Worm (Caenorhabditis elegans) whole organism, young adult: ENCODE results near the gene T05D4.2.
A peak's percentile ranks its signal among the peaks of the same experiment; 100 is the strongest.

Source experiments
- F23B12.7 ChIP-seq: sonication (generic microtip); optimal IDR thresholded peaks from 2 replicates; lab custom pipeline; 2017; ENCODE audit warnings: missing genetic modification characterization, mild to moderate bottlenecking, missing compliant biosample characterization, antibody characterized with exemption, moderate library complexity; ENCODE audit not compliant: insufficient read depth
- ama-1 ChIP-seq, 3 experiments: fragments of 150-350 bp in 1 of 3; sonication (generic microtip) in 2 of 3; optimal IDR thresholded peaks; 2 replicates each; lab custom pipeline; 2014 to 2018; ENCODE audit warnings: missing biosample characterization in 2 of 3, missing genetic modification characterization in 2 of 3, missing genetic modification reagents in 2 of 3
- chd-7 ChIP-seq: sonication (generic microtip); optimal IDR thresholded peaks from 2 replicates; lab custom pipeline; 2016; ENCODE audit warnings: mild to moderate bottlenecking, missing genetic modification characterization, moderate library complexity, missing compliant biosample characterization
- egl-18 ChIP-seq: fragments of 200-800 bp; sonication (Bioruptor generic); IDR thresholded peaks from 2 replicates; pipeline ENCODE4 v1.3.6; 2022; ENCODE audit warnings: missing genetic modification reagents, missing genetic modification characterization, missing compliant biosample characterization
- mes-4 ChIP-seq: sonication (generic microtip); optimal IDR thresholded peaks from 2 replicates; lab custom pipeline; 2016; ENCODE audit warnings: missing genotype, missing genetic modification characterization, missing compliant biosample characterization
- pha-4 ChIP-seq: fragments of 150-350 bp; sonication (generic microtip); optimal IDR thresholded peaks from 2 replicates; lab custom pipeline; 2014; ENCODE audit warnings: missing biosample characterization, missing genetic modification reagents, missing genetic modification characterization
- snpc-1.3 ChIP-seq: sonication (generic microtip); optimal IDR thresholded peaks from 2 replicates; lab custom pipeline; 2017; ENCODE audit warnings: missing genetic modification characterization, mild to moderate bottlenecking, missing compliant biosample characterization, antibody characterized with exemption, moderate library complexity, missing genotype, missing genetic modification reagents; ENCODE audit not compliant: insufficient read depth

- TF ChIP-seq ama-1 (optimal IDR thresholded peaks at IDR 0.05; lab: Kevin White, UChicago) (no peak), ama-1 (GFP tag; optimal IDR thresholded peaks at IDR 0.05; lab: Kevin White, UChicago) (no peak), F23B12.7 (tag; lab: Kevin White, UChicago) (peak; percentile 6), mes-4 (tag; lab: Kevin White, UChicago) (no peak), pha-4 (tag; lab: Kevin White, UChicago) (no peak), snpc-1.3 (tag; lab: Kevin White, UChicago) (no peak), chd-7 (tag; lab: Kevin White, UChicago) (no peak), egl-18 (no peak)
Observed at ce11 chrIII:13530017-13530416, 32.9 kb downstream of the T05D4.2 start.
